Fruit fly (Drosophila melanogaster) whole organism, embryonic: ENCODE data around the gene janB.

Experiments used
- BEAF-32 ChIP-seq: fragments of 200-800 bp; sonication (Bioruptor generic); optimal IDR thresholded peaks from 3 replicates; lab custom pipeline; 2017; ENCODE audit warnings: missing biosample characterization, missing genetic modification characterization, mild to moderate bottlenecking, moderate library complexity, missing genetic modification reagents
- Bteb2 ChIP-seq: fragments of 200-800 bp; sonication (Bioruptor generic); optimal IDR thresholded peaks from 2 replicates; lab custom pipeline; 2016; ENCODE audit warnings: missing biosample characterization, missing genetic modification characterization
- CG10979 ChIP-seq: fragments of 200-800 bp; sonication (Bioruptor generic); optimal IDR thresholded peaks from 2 replicates; lab custom pipeline; 2018; ENCODE audit warnings: missing biosample characterization, mild to moderate bottlenecking, missing genetic modification characterization, moderate library complexity
- CG11085 ChIP-seq: fragments of 200-800 bp; sonication (Bioruptor generic); IDR thresholded peaks from 2 replicates; pipeline ENCODE4 v1.3.6; 2022; ENCODE audit warnings: missing biosample characterization, missing genetic modification characterization
- CG12071 ChIP-seq: fragments of 200-800 bp; sonication (Bioruptor generic); optimal IDR thresholded peaks from 3 replicates; lab custom pipeline; 2018; ENCODE audit warnings: missing biosample characterization, mild to moderate bottlenecking, missing genetic modification characterization
- CG12104 ChIP-seq: fragments of 200-800 bp; sonication (Bioruptor generic); optimal IDR thresholded peaks from 3 replicates; lab custom pipeline; 2016; ENCODE audit warnings: missing biosample characterization, missing genetic modification characterization
- CG14014 ChIP-seq: fragments of 200-800 bp; sonication (Bioruptor generic); IDR thresholded peaks from 2 replicates; pipeline ENCODE4 v1.3.6; 2022; ENCODE audit warnings: missing biosample characterization, missing genetic modification characterization
- CG14050 ChIP-seq: fragments of 200-800 bp; sonication (Bioruptor generic); IDR thresholded peaks from 3 replicates; pipeline ENCODE4 v1.3.6; 2022; ENCODE audit warnings: missing biosample characterization, missing genetic modification characterization
- CG1602 ChIP-seq: fragments of 200-800 bp; sonication (Bioruptor generic); optimal IDR thresholded peaks from 3 replicates; lab custom pipeline; 2016; ENCODE audit warnings: missing biosample characterization, missing genetic modification characterization
- CG16863 ChIP-seq: fragments of 200-800 bp; sonication (Bioruptor generic); optimal IDR thresholded peaks from 3 replicates; lab custom pipeline; 2016; ENCODE audit warnings: missing biosample characterization, missing genetic modification characterization
- CG17912 ChIP-seq: fragments of 200-800 bp; sonication (Bioruptor generic); optimal IDR thresholded peaks from 2 replicates; lab custom pipeline; 2018; ENCODE audit warnings: missing biosample characterization, mild to moderate bottlenecking, missing genetic modification characterization
- CG30431 ChIP-seq: fragments of 200-800 bp; sonication (Bioruptor generic); optimal IDR thresholded peaks from 2 replicates; lab custom pipeline; 2017; ENCODE audit warnings: missing biosample characterization, missing genetic modification characterization
- CG32772 ChIP-seq: fragments of 200-800 bp; sonication (Bioruptor generic); IDR thresholded peaks from 2 replicates; pipeline ENCODE4 v1.3.6; 2022; ENCODE audit warnings: missing biosample characterization, missing genetic modification characterization
- CG34376 ChIP-seq: fragments of 200-800 bp; sonication (Bioruptor generic); optimal IDR thresholded peaks from 2 replicates; lab custom pipeline; 2018; ENCODE audit warnings: missing biosample characterization, mild to moderate bottlenecking, missing genetic modification characterization
- CG3726 ChIP-seq: fragments of 200-800 bp; sonication (Bioruptor generic); IDR thresholded peaks from 3 replicates; pipeline ENCODE4, ENCODE4 v1.3.6; 2022; ENCODE audit warnings: missing biosample characterization, missing genetic modification characterization
- CG3838 ChIP-seq: fragments of 200-800 bp; sonication (Bioruptor generic); optimal IDR thresholded peaks from 3 replicates; lab custom pipeline; 2016; ENCODE audit warnings: missing biosample characterization, missing genetic modification characterization
- CG4404 ChIP-seq: fragments of 200-800 bp; sonication (Bioruptor generic); IDR thresholded peaks from 2 replicates; pipeline ENCODE4 v1.3.6; 2022; ENCODE audit warnings: missing biosample characterization, missing genetic modification characterization
- CG4820 ChIP-seq: fragments of 200-800 bp; sonication (Bioruptor generic); optimal IDR thresholded peaks from 3 replicates; lab custom pipeline; 2016; ENCODE audit warnings: missing biosample characterization, missing genetic modification characterization
- CG7372 ChIP-seq: fragments of 200-800 bp; sonication (Bioruptor generic); IDR thresholded peaks from 2 replicates; pipeline ENCODE4 v1.3.6; 2022; ENCODE audit warnings: missing biosample characterization, missing genetic modification characterization
- CHES-1-like ChIP-seq: fragments of 200-800 bp; sonication (Bioruptor generic); optimal IDR thresholded peaks from 2 replicates; lab custom pipeline; 2016; ENCODE audit warnings: missing biosample characterization, missing genetic modification characterization
- CTCF ChIP-seq: fragments of 200-800 bp; sonication (Bioruptor generic); optimal IDR thresholded peaks from 2 replicates; lab custom pipeline; 2017; ENCODE audit warnings: missing biosample characterization, mild to moderate bottlenecking, missing genetic modification characterization, moderate library complexity
- Deaf1 ChIP-seq: fragments of 200-800 bp; optimal IDR thresholded peaks from 3 replicates; lab custom pipeline; 2019; ENCODE audit warnings: missing biosample characterization, mild to moderate bottlenecking, missing genetic modification characterization, moderate library complexity
- Dref ChIP-seq: fragments of 200-800 bp; sonication (Bioruptor generic); IDR thresholded peaks from 2 replicates; pipeline ENCODE4 v1.3.6; 2022; ENCODE audit warnings: missing biosample characterization, missing genetic modification characterization
- Gug ChIP-seq: fragments of 200-800 bp; sonication (Bioruptor generic); IDR thresholded peaks from 4 replicates; pipeline ENCODE4 v1.3.6; 2022; ENCODE audit warnings: missing biosample characterization, missing genetic modification characterization
- H15 ChIP-seq: fragments of 200-800 bp; sonication (Bioruptor generic); IDR thresholded peaks from 3 replicates; pipeline ENCODE4 v1.3.6; 2022; ENCODE audit warnings: missing biosample characterization, missing genetic modification characterization
- H2.0 ChIP-seq: fragments of 200-800 bp; sonication (Bioruptor generic); IDR thresholded peaks from 2 replicates; pipeline ENCODE4 v1.3.6; 2022; ENCODE audit warnings: missing biosample characterization, missing genetic modification characterization
- HLH3B ChIP-seq: fragments of 200-800 bp; sonication (Bioruptor generic); IDR thresholded peaks from 2 replicates; pipeline ENCODE4 v1.3.6; 2022; ENCODE audit warnings: missing biosample characterization, missing genetic modification characterization
- HLHmδ ChIP-seq: fragments of 200-800 bp; sonication (Bioruptor generic); optimal IDR thresholded peaks from 2 replicates; lab custom pipeline; 2018; ENCODE audit warnings: missing biosample characterization, mild to moderate bottlenecking, missing genetic modification characterization, moderate library complexity
- Hand ChIP-seq: fragments of 200-800 bp; sonication (Bioruptor generic); optimal IDR thresholded peaks from 2 replicates; lab custom pipeline; 2017; ENCODE audit warnings: mild to moderate bottlenecking, missing biosample characterization, missing genetic modification reagents, missing genetic modification characterization
- NFAT ChIP-seq: fragments of 200-800 bp; sonication (Bioruptor generic); IDR thresholded peaks from 2 replicates; pipeline ENCODE4 v1.3.6; 2022; ENCODE audit warnings: missing biosample characterization, missing genetic modification characterization
- br ChIP-seq: fragments of >200 bp; optimal IDR thresholded peaks from 2 replicates; lab custom pipeline; 2017
- chif ChIP-seq, 2 experiments: fragments of 200-800 bp; sonication (Bioruptor generic); optimal IDR thresholded peaks; 3 replicates each; lab custom pipeline; 2016; ENCODE audit warnings: missing biosample characterization in 2 of 2, missing genetic modification characterization in 2 of 2
- chm ChIP-seq: fragments of 200-800 bp; sonication (Bioruptor generic); IDR thresholded peaks from 2 replicates; pipeline ENCODE4 v1.3.6; 2022; ENCODE audit warnings: missing biosample characterization, missing genetic modification characterization
- croc ChIP-seq: fragments of 200-800 bp; sonication (Bioruptor generic); conservative IDR thresholded peaks from 3 replicates; pipeline ENCODE4 v1.3.6; 2022; ENCODE audit warnings: missing biosample characterization, missing genetic modification characterization
- emc ChIP-seq: fragments of 200-800 bp; sonication (Bioruptor generic); optimal IDR thresholded peaks from 2 replicates; lab custom pipeline; 2016; ENCODE audit warnings: missing biosample characterization, missing genetic modification characterization
- eve ChIP-seq, 2 experiments: fragments of >200 bp; optimal IDR thresholded peaks; 2 replicates each; lab custom pipeline; 2017; ENCODE audit warnings: missing biosample characterization in 2 of 2, missing genetic modification characterization in 2 of 2
- ewg ChIP-seq: fragments of 200-800 bp; sonication (Bioruptor generic); optimal IDR thresholded peaks from 3 replicates; lab custom pipeline; 2017; ENCODE audit warnings: mild to moderate bottlenecking, missing biosample characterization, missing genetic modification reagents, missing genetic modification characterization
- exex ChIP-seq: fragments of 200-800 bp; sonication (Bioruptor generic); optimal IDR thresholded peaks from 4 replicates; lab custom pipeline; 2018; ENCODE audit warnings: missing biosample characterization, mild to moderate bottlenecking, missing genetic modification characterization, moderate library complexity
- fu2 ChIP-seq: fragments of 200-800 bp; sonication (Bioruptor generic); optimal IDR thresholded peaks from 2 replicates; lab custom pipeline; 2016; ENCODE audit warnings: missing biosample characterization, missing genetic modification characterization
- gce ChIP-seq: fragments of 200-800 bp; sonication (Bioruptor generic); IDR thresholded peaks from 3 replicates; pipeline ENCODE4 v1.3.6; 2022; ENCODE audit warnings: missing biosample characterization, missing genetic modification characterization
- gro ChIP-seq: fragments of 200-800 bp; sonication (Bioruptor generic); optimal IDR thresholded peaks from 2 replicates; lab custom pipeline; 2016; ENCODE audit warnings: missing biosample characterization, missing genetic modification characterization
- ind ChIP-seq: fragments of 200-800 bp; sonication (Bioruptor generic); optimal IDR thresholded peaks from 3 replicates; lab custom pipeline; 2016; ENCODE audit warnings: missing biosample characterization, missing genetic modification characterization
- lab ChIP-seq: fragments of 200-800 bp; sonication (Bioruptor generic); optimal IDR thresholded peaks from 3 replicates; lab custom pipeline; 2017; ENCODE audit warnings: missing biosample characterization, missing genetic modification characterization, mild to moderate bottlenecking, moderate library complexity, missing genetic modification reagents
- peb ChIP-seq: fragments of 200-800 bp; sonication (Bioruptor generic); IDR thresholded peaks from 2 replicates; pipeline ENCODE4 v1.3.6; 2022; ENCODE audit warnings: missing biosample characterization, missing genetic modification characterization
- phol ChIP-seq: fragments of 200-800 bp; sonication (Bioruptor generic); optimal IDR thresholded peaks from 3 replicates; lab custom pipeline; 2018; ENCODE audit warnings: missing biosample characterization, mild to moderate bottlenecking, missing genetic modification characterization, moderate library complexity
- row ChIP-seq: fragments of 200-800 bp; sonication (Bioruptor generic); IDR thresholded peaks from 3 replicates; pipeline ENCODE4 v1.3.6; 2022; ENCODE audit warnings: missing biosample characterization, missing genetic modification characterization
- sisA ChIP-seq: fragments of 200-800 bp; sonication (Bioruptor generic); IDR thresholded peaks from 2 replicates; pipeline ENCODE4 v1.3.6; 2022; ENCODE audit warnings: missing biosample characterization, missing genetic modification characterization
- slp2 ChIP-seq: fragments of 200-800 bp; sonication (Bioruptor generic); optimal IDR thresholded peaks from 2 replicates; lab custom pipeline; 2016; ENCODE audit warnings: missing biosample characterization, missing genetic modification characterization
- ssp ChIP-seq: fragments of 200-800 bp; sonication (Bioruptor generic); IDR thresholded peaks from 2 replicates; pipeline ENCODE4 v1.3.6; 2022; ENCODE audit warnings: missing biosample characterization, missing genetic modification characterization
- trem ChIP-seq: fragments of 200-800 bp; optimal IDR thresholded peaks from 3 replicates; lab custom pipeline; 2019; ENCODE audit warnings: missing biosample characterization, mild to moderate bottlenecking, missing genetic modification characterization, moderate library complexity
- ttk ChIP-seq: fragments of 200-800 bp; sonication (Bioruptor generic); IDR thresholded peaks from 2 replicates; pipeline ENCODE4 v2.1.2; 2022; ENCODE audit warnings: missing biosample characterization, missing genetic modification characterization
- vvl ChIP-seq: fragments of 200-800 bp; sonication (Bioruptor generic); IDR thresholded peaks from 2 replicates; pipeline ENCODE4 v1.3.6; 2022; ENCODE audit warnings: missing biosample characterization, missing genetic modification characterization
- zf30C ChIP-seq: fragments of 200-800 bp; sonication (Bioruptor generic); optimal IDR thresholded peaks from 3 replicates; lab custom pipeline; 2018; ENCODE audit warnings: missing biosample characterization, mild to moderate bottlenecking, missing genetic modification characterization

janB gene

DNA sequence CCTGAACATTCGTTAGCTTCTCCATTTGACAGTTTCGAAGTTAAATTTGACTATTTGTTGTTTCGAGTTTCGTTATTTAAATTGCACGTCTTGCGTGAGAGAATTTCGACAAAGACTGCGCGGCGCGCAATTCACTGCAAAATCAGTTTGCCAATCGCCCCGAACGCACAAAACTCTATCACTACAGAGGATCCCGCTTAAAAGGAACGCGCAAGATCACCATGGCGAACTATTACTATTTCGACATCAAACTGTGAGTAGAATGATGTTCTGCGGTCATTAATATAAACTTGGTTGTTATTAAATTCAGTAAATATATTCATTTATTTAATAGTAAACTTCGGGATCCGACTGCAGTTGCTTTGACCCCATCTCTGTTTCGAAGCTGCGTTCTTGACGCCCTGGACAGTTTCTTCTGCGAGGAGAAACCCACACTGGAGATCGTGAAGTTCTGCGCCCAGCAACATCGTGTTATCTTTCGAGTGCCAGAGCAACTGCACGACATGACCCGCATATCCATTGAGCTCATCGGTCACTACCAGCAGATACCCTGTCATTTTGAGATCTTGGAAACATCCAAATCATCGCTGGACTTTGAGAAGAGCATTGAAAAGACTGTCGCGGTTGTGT lies 17.5 kb upstream of the janB start, which contains the start of the genes Rpp14b and spn-A (continued):
- TF ChIP-seq ssp (GFP tag; lab: Robert Waterston, UW) (no peak), CG10979 (tag; lab: Kevin White, UChicago) (no peak), CHES-1-like (no peak), CG16863 (GFP tag; lab: Kevin White, UChicago) (no peak), croc (GFP tag; lab: Robert Waterston, UW) (no peak), Hand (no peak), Bteb2 (GFP tag; lab: Kevin White, UChicago) (no peak), trem (tag; lab: Kevin White, UChicago) (no peak), CG14014 (GFP tag; lab: Robert Waterston, UW) (no peak), br (lab: Kevin White, UChicago) (no peak), chm (GFP tag; lab: Robert Waterston, UW) (0 out of 2 replicates have a peak, but pooled peaks have one; percentile 19), CG1602 (peak; percentile 19), Gug (peak; percentile 53; the same call in 2 of the 4 replicates), CG14050 (GFP tag; lab: Robert Waterston, UW) (no peak), zf30C (no peak), lab (GFP tag; lab: Kevin White, UChicago) (no peak), row (GFP tag; lab: Robert Waterston, UW) (peak; percentile 88), ewg (GFP tag; lab: Kevin White, UChicago) (no peak), CG4820 (GFP tag; lab: Kevin White, UChicago) (peak; percentile 90), CTCF (GFP tag; lab: Kevin White, UChicago) (no peak), fu2 (GFP tag; lab: Kevin White, UChicago) (no peak), phol (peak; percentile 11), Dref (GFP tag; lab: Robert Waterston, UW) (no peak), exex (tag; lab: Kevin White, UChicago) (no peak), CG32772 (GFP tag; lab: Robert Waterston, UW) (peak; percentile 46; the same call in 1 of the 2 replicates), CG34376 (GFP tag; lab: Kevin White, UChicago) (no peak), CG3838 (no peak), peb (GFP tag; lab: Robert Waterston, UW) (no peak), Deaf1 (tag; lab: Kevin White, UChicago) (no peak), sisA (GFP tag; lab: Robert Waterston, UW) (peak; percentile 25; the same call in 1 of the 2 replicates), CG30431 (GFP tag; lab: Kevin White, UChicago) (no peak), ind (GFP tag; lab: Kevin White, UChicago) (peak; percentile 11), HLH3B (no peak), gro (GFP tag; lab: Kevin White, UChicago) (no peak), slp2 (GFP tag; lab: Kevin White, UChicago) (no peak), ttk (GFP tag; lab: Robert Waterston, UW) (no peak), H15 (GFP tag; lab: Robert Waterston, UW) (no peak), CG17912 (no peak), H2.0 (peak; percentile 34; the same call in 1 of the 2 replicates), CG3726 (GFP tag; lab: Robert Waterston, UW) (no peak), vvl (peak; percentile 48; the same call in 1 of the 2 replicates), CG12071 (no peak), NFAT (0 out of 2 replicates have a peak, but pooled peaks have one; percentile 11), CG12104 (GFP tag; lab: Kevin White, UChicago) (no peak), HLHmδ (GFP tag; lab: Kevin White, UChicago) (no peak), CG4404 (peak; percentile 44; the same call in 1 of the 2 replicates), gce (GFP tag; lab: Robert Waterston, UW) (no peak), chif (GFP tag; optimal IDR thresholded peaks at IDR 0.05; lab: Kevin White, UChicago) (no peak), eve (GFP tag; optimal IDR thresholded peaks at IDR 0.05; lab: Kevin White, UChicago) (no peak), CG11085 (GFP tag; lab: Robert Waterston, UW) (no peak), CG7372 (GFP tag; lab: Robert Waterston, UW) (no peak), emc (GFP tag; lab: Kevin White, UChicago) (no peak), BEAF-32 (GFP tag; lab: Kevin White, UChicago) (peak; percentile 33)
